Fruit fly (Drosophila melanogaster) whole organism, pupa: ENCODE measurements around the gene Cpr72Ea.
A peak's percentile ranks its signal among the peaks of the same experiment; 100 is the strongest.

Experiments used
- CG14655 ChIP-seq: fragments of 200-800 bp; sonication (Bioruptor generic); optimal IDR thresholded peaks from 3 replicates; lab custom pipeline; 2017; ENCODE audit warnings: mild to moderate bottlenecking, missing biosample characterization, missing genetic modification reagents, missing genetic modification characterization
- CG8301 ChIP-seq: fragments of 200-800 bp; sonication (Bioruptor generic); optimal IDR thresholded peaks from 2 replicates; lab custom pipeline; 2018; ENCODE audit warnings: missing biosample characterization, mild to moderate bottlenecking, missing genetic modification characterization
- CG9948 ChIP-seq: fragments of 200-800 bp; sonication (Bioruptor generic); optimal IDR thresholded peaks from 2 replicates; lab custom pipeline; 2018; ENCODE audit warnings: missing biosample characterization, mild to moderate bottlenecking, missing genetic modification characterization, moderate library complexity
- EcR ChIP-seq: fragments of 200-800 bp; sonication (Bioruptor generic); optimal IDR thresholded peaks from 3 replicates; lab custom pipeline; 2019; ENCODE audit warnings: missing biosample characterization, missing genetic modification characterization, mild to moderate bottlenecking, moderate library complexity, missing genetic modification reagents
- Ets98B ChIP-seq: fragments of 200-800 bp; sonication (Bioruptor generic); IDR thresholded peaks from 2 replicates; pipeline ENCODE4 v1.3.6; 2022; ENCODE audit warnings: missing biosample characterization, missing genetic modification characterization
- Pif1A ChIP-seq: fragments of 200-800 bp; sonication (Bioruptor generic); optimal IDR thresholded peaks from 3 replicates; lab custom pipeline; 2016; ENCODE audit warnings: missing biosample characterization, missing genetic modification characterization

- TF ChIP-seq EcR = no peak
- TF ChIP-seq CG14655 = no peak
- no peak for TF ChIP-seq CG8301 (tag; lab: Kevin White, UChicago)
- peak; percentile 66 for TF ChIP-seq Ets98B (GFP tag; lab: Robert Waterston, UW)
- TF ChIP-seq CG9948 = no peak
- no peak for TF ChIP-seq Pif1A
Measured at dm6 chr3L:16327776-16328175, 34.6 kb upstream of the Cpr72Ea start, which contains the start of gene CG13038.
